Worm (Caenorhabditis elegans) whole organism, L4/young adult: ENCODE measurements around the gene ttc-36.

Source experiments
- W03F9.2 ChIP-seq: fragments of 150-350 bp; optimal IDR thresholded peaks from 2 replicates; lab custom pipeline; 2014; ENCODE audit warnings: missing biosample characterization, missing genetic modification characterization
- dao-5 ChIP-seq: sonication (generic microtip); optimal IDR thresholded peaks from 2 replicates; lab custom pipeline; 2016; ENCODE audit warnings: missing genotype, missing genetic modification characterization, moderate library complexity, missing compliant biosample characterization

DNA sequence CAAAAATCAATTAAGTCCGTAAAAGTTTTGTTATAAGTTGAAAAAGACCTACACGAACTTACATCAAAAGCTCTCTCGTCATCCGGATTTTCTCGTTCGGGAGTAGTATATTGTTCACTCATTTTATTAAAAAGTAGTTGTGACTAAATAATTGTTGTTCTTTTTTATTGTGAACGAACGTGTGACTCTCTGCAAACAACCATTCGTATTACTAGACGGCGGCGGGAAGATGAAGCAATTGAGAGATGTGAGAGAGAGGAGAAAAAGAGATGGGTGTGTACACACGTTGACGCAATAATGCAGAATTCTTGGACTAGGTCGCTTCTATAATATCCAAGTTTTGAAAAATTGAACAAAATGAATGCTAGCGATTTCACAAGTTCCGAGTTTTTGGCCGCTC, 15.0 kb downstream of the ttc-36 start, which contains the start of the genes F52H3.11 and bath-38:
- no peak for TF ChIP-seq dao-5
- TF ChIP-seq W03F9.2 (tag; lab: Kevin White, UChicago) = no peak
